Fruit fly (Drosophila melanogaster) ovary, adult (tissue): ENCODE data around the gene CG11504.

ENCODE experiments used
- CG17801 ChIP-seq: fragments of 200-800 bp; optimal IDR thresholded peaks from 2 replicates; lab custom pipeline; 2019; ENCODE audit warnings: missing biosample characterization, mild to moderate bottlenecking, missing genetic modification characterization, moderate library complexity; ENCODE audit not compliant: partially characterized antibody

The CG11504 gene

DNA sequence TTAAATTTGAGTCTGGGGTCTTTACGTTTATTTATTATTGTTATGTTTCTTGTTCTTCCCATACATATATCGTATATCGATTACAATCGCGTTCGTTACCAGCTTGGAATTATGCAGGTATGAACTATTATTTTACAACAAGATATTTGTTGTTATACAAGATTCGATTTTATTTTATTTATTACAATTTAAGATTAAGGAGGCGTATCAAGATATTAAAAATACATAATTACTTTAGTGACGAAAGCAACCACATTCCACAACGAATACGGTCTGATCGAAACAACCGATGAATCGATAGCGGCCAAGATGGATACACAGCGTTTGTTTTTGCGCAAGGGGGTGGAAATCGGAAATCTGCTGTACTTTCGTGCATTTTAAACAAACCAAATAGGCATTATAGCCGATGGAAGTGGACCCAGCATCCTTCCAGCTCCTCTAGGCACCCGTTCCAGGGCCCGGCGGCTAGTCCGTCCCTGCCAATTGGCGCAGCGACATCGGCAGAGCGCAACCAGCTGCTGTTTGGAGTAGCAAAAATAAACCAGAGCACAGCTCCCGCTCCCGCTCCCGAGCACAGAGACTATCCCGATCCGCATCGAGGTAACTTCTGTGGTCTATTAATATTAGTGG, at the start of gene CG11504, which contains the start of gene CG15525:
CG11504 (plus strand) TSS at position 294 of the 630 bp plus-strand sequence.
CG15525 (minus strand) TSS at position 70 of the 630 bp plus-strand sequence.
- peak; percentile 36 for TF ChIP-seq CG17801 (GFP tag; lab: Kevin White, UChicago)

dm6 chr3R:29959329-29959728, 38.4 kb upstream of the CG11504 start:
- TF ChIP-seq CG17801 (GFP tag; lab: Kevin White, UChicago), result no peak

DNA sequence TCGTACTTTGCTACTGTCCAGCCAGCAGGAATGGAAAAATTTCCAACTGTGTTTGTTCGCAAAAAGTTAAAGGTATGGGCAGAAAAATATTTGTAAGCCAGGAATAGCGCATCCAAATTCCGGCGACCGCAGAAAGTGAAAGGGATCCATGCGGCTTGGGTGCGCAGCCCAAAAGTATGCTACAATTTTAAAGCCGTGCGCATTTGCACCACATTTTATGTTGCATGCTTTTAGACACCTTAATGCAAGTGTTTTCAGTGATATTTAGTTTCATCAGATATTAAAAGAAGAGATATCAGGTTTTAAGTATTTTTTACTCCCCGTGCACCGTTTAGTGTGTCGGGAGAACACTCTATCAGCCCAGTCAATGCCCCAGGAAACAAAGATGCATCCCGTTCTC, 34.6 kb upstream of the CG11504 start:
- no peak for TF ChIP-seq CG17801 (GFP tag; lab: Kevin White, UChicago)

- TF ChIP-seq CG17801 (GFP tag; lab: Kevin White, UChicago), result no peak
These were observed 28.4 kb upstream of the CG11504 start, which contains the start of gene TkR99D for dm6 chr3R:29969347-29969746. TkR99D (minus strand) TSS chr3R:29969447.

DNA sequence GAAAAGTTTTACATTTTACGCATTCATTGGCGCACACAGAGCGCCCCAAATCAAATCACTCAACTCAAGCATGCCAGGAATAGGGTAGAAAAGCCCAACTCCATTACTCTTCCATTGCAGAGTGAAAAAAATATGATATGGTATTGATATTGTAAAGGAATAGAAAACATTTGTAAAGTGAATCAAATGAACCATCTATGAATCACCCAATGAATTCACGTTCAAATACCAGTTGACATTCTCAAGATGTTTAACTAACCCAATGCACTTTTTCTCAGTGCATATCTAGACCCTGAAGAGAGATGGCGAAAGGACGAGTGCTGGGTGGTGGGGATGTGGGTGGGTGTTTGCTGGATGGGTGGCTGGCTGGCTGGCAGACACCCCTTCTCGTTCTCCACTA, 19.1 kb upstream of the CG11504 start:
- no peak for TF ChIP-seq CG17801 (GFP tag; lab: Kevin White, UChicago)

DNA sequence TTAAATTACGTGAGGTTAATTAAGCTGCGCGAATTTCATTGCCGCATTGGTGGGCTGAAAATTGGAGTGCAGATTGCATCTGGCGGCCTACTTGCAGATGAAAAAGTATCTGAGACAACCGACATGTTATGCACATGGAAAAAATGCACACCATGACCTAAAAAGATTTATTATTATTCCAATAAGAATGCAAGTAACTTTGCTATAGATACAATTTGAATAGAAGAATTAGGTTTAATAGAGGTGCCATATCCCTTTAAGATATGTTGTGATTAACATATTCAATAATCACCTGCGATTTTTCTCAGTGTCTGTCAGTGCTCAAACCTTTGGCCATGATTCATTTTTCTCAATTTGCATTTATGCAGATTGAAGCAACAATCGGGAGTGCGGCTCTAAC, 16.2 kb upstream of the CG11504 start:
- no peak for TF ChIP-seq CG17801 (GFP tag; lab: Kevin White, UChicago)

dm6 chr3R:29982027-29982426, 15.7 kb upstream of the CG11504 start:
- TF ChIP-seq CG17801 (GFP tag; lab: Kevin White, UChicago), result no peak

DNA sequence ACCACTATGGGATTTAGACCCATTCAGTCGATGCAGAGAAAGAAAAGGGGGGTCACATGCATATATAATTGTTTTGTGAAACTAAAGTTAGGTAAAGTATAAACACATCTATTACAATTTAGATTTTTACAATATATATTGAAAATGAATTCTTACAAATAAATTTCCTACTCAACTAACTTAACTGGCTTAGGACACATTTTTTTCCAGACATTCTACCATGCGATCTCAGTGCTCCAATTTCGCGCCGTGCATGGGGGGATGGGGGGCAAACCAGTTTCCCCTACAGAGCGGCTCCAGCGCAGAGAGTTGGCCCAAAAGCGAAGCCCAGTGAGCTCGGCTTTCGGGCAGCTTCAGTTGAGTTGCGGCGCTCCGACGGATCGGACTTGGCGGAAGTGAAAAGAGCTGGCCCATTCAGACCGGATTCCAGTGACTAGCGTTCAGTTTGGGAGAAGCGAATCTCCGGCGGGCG, 14.6 kb upstream of the CG11504 start, which contains the start of gene CG7896:
CG7896 (plus strand) TSS at position 354 of the 472 bp plus-strand sequence.
- TF ChIP-seq CG17801 (GFP tag; lab: Kevin White, UChicago), result no peak

- no peak for TF ChIP-seq CG17801 (GFP tag; lab: Kevin White, UChicago)
These were observed 13.8 kb upstream of the CG11504 start for dm6 chr3R:29983886-29984285.

DNA sequence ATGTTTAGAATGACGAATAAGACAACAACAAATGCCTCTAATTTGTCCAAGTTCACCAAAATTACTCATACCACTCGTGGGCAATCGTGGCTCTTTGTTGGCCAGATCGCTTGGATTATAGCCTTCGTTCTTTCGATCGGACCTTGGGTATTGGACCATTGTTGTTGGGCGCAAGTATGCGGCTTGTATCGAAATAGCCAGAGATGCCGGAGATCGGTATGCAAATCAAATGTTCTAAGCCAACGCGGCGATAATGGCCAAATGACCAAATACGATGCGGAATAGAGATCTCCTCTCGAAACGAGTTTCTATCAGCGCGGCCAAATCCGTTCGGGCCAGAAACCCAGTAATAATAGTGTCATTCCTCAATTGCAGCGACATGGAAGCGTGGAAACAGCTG, 12.5 kb upstream of the CG11504 start:
- no peak for TF ChIP-seq CG17801 (GFP tag; lab: Kevin White, UChicago)

DNA sequence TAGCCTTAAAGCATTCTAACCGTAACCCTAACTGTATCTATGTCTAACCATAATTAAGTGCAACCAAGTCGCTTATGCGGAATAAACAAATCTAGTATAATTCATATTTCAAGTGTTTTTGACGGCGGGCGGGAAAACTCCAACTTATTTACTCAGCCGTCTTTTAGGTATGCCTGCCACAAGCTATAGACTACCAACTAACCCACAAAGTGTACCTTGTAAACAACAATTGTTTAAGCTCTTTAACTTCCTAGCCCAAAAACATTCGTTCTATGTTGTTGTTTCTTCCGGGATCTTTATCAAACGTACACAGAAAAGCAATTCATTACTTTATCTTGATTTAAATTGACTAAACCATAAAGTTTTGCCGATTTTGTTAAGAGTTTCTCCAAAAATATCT, 7.0 kb upstream of the CG11504 start:
- no peak for TF ChIP-seq CG17801 (GFP tag; lab: Kevin White, UChicago)

- no peak for TF ChIP-seq CG17801 (GFP tag; lab: Kevin White, UChicago)
These were observed 4.6 kb upstream of the CG11504 start, which contains the start of gene Acph-1 for dm6 chr3R:29993134-29993533. Acph-1 (minus strand) TSS chr3R:29993411.

DNA sequence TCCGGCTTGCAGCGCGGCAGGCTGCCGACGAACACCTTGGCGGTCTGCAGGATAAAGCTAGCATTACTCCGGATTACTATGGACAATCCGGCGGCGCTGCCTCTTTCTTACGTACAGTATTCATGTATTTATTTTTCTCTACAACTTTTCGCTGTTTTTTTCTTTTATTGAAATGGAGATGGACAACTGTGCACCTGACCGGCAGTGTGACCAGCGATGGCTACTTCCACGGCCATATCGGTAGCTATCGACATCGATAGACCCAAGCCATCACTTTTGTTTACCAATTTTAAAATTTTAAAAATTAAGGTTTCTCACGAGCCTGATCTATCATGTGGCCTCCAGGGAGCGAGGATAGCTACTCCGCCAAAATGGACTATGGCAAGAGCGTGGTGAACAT, 2.7 kb upstream of the CG11504 start, which contains the start of the genes CG7903 and Sas-6:
CG7903 (minus strand) TSS at position 197 of the 400 bp plus-strand sequence.
Sas-6 (plus strand) TSS at position 323 of the 400 bp plus-strand sequence.
- TF ChIP-seq CG17801 (GFP tag; lab: Kevin White, UChicago), result peak; percentile 1

- no peak for TF ChIP-seq CG17801 (GFP tag; lab: Kevin White, UChicago)
These were observed 1.8 kb downstream of the CG11504 start, which contains the start of gene CG34298 for dm6 chr3R:29999495-29999894. CG34298 (plus strand) TSS chr3R:29999795.

DNA sequence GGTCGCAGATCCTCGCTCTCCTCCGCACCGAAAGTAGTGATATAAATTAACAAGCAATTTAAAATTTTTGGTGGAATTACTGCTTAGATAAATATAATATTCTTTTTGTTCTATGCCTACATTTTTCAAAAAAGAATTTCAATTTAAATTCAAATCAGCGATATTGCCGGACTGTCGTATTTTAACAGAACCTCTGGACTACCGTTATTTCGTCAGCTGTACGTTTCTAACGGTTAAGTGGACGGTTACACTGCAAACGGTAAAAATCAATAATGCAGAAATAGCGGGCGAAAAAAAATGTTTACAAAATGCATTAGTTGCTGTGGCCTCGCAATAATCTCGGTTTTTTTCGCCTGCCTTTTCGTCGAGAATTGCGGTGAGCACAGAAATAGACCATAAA, 2.6 kb downstream of the CG11504 start, which contains the start of gene Tace:
Tace (plus strand) TSS at position 245 of the 400 bp plus-strand sequence.
- no peak for TF ChIP-seq CG17801 (GFP tag; lab: Kevin White, UChicago)

- TF ChIP-seq CG17801 (GFP tag; lab: Kevin White, UChicago), result peak; percentile 59
These were observed 6.9 kb downstream of the CG11504 start, which contains the start of the genes Nlp and Nph for dm6 chr3R:30004648-30005047. Nlp (plus strand) TSS chr3R:30004785. Nph (minus strand) TSS chr3R:30004861.
